Fruit fly (Drosophila melanogaster) whole organism, adult: ENCODE measurements around the gene CG31370.

Experiments
- CG11617 ChIP-seq: fragments of 200-800 bp; sonication (Bioruptor generic); optimal IDR thresholded peaks from 2 replicates; lab custom pipeline; 2017; ENCODE audit warnings: mild to moderate bottlenecking, missing biosample characterization, missing genetic modification reagents, missing genetic modification characterization
- CG12768 ChIP-seq: fragments of 200-800 bp; sonication (Bioruptor generic); optimal IDR thresholded peaks from 2 replicates; lab custom pipeline; 2017; ENCODE audit warnings: missing biosample characterization, missing genetic modification characterization, mild to moderate bottlenecking, moderate library complexity, missing genetic modification reagents
- CG14711 ChIP-seq: fragments of 200-800 bp; sonication (Bioruptor generic); optimal IDR thresholded peaks from 2 replicates; lab custom pipeline; 2018; ENCODE audit warnings: missing biosample characterization, mild to moderate bottlenecking, missing genetic modification characterization, moderate library complexity
- CG1620 ChIP-seq: fragments of 200-800 bp; sonication (Bioruptor generic); optimal IDR thresholded peaks from 2 replicates; lab custom pipeline; 2016; ENCODE audit warnings: missing biosample characterization, missing genetic modification characterization
- CG33017 ChIP-seq: fragments of 200-800 bp; sonication (Bioruptor generic); optimal IDR thresholded peaks from 2 replicates; lab custom pipeline; 2018; ENCODE audit warnings: missing biosample characterization, mild to moderate bottlenecking, missing genetic modification characterization, moderate library complexity
- CG5204 ChIP-seq: fragments of 200-800 bp; sonication (Bioruptor generic); optimal IDR thresholded peaks from 2 replicates; lab custom pipeline; 2016; ENCODE audit warnings: missing biosample characterization, missing genetic modification characterization
- CG7045 ChIP-seq: fragments of 200-800 bp; sonication (Bioruptor generic); optimal IDR thresholded peaks from 2 replicates; lab custom pipeline; 2017; ENCODE audit warnings: missing biosample characterization, mild to moderate bottlenecking, missing genetic modification characterization
- CG7101 ChIP-seq: fragments of 200-800 bp; sonication (Bioruptor generic); optimal IDR thresholded peaks from 2 replicates; lab custom pipeline; 2018; ENCODE audit warnings: missing biosample characterization, mild to moderate bottlenecking, missing genetic modification characterization, moderate library complexity
- Clk ChIP-seq: fragments of 200-800 bp; sonication (Bioruptor generic); optimal IDR thresholded peaks from 2 replicates; lab custom pipeline; 2017; ENCODE audit warnings: missing biosample characterization, missing genetic modification characterization
- Crg-1 ChIP-seq: fragments of 200-800 bp; sonication (Bioruptor generic); optimal IDR thresholded peaks from 2 replicates; lab custom pipeline; 2016; ENCODE audit warnings: missing biosample characterization, missing genetic modification characterization
- Hr96 ChIP-seq: fragments of 200-800 bp; sonication (Bioruptor generic); optimal IDR thresholded peaks from 2 replicates; lab custom pipeline; 2016; ENCODE audit warnings: missing biosample characterization, missing genetic modification characterization
- Mnt ChIP-seq: fragments of 200-800 bp; sonication (Bioruptor generic); optimal IDR thresholded peaks from 2 replicates; lab custom pipeline; 2016; ENCODE audit warnings: missing biosample characterization, mild to moderate bottlenecking, missing genetic modification characterization
- bab1 ChIP-seq: fragments of 200-800 bp; sonication (Bioruptor generic); optimal IDR thresholded peaks from 3 replicates; lab custom pipeline; 2019; ENCODE audit warnings: missing biosample characterization, mild to moderate bottlenecking, missing genetic modification characterization, moderate library complexity
- cic ChIP-seq: fragments of 200-800 bp; sonication (Bioruptor generic); optimal IDR thresholded peaks from 2 replicates; lab custom pipeline; 2017; ENCODE audit warnings: missing biosample characterization, mild to moderate bottlenecking, missing genetic modification characterization, moderate library complexity
- cnc ChIP-seq, 2 experiments: fragments of >200 bp; optimal IDR thresholded peaks; 2 replicates each; lab custom pipeline; 2017
- kay ChIP-seq: fragments of 200-800 bp; sonication (Bioruptor generic); peaks from one replicate; lab custom pipeline; 2016; ENCODE audit warnings: missing biosample characterization, missing genetic modification characterization, borderline replicate concordance
- ovo ChIP-seq: fragments of 200-800 bp; sonication (Bioruptor generic); optimal IDR thresholded peaks from 2 replicates; lab custom pipeline; 2016; ENCODE audit warnings: missing biosample characterization, missing genetic modification characterization
- pad ChIP-seq: fragments of 200-800 bp; sonication (Bioruptor generic); optimal IDR thresholded peaks from 3 replicates; lab custom pipeline; 2017; ENCODE audit warnings: missing biosample characterization, missing genetic modification characterization, mild to moderate bottlenecking, moderate library complexity, missing genetic modification reagents
- tj ChIP-seq: fragments of 200-800 bp; sonication (Bioruptor generic); optimal IDR thresholded peaks from 3 replicates; lab custom pipeline; 2017; ENCODE audit warnings: missing biosample characterization, mild to moderate bottlenecking, missing genetic modification characterization, moderate library complexity
- toe ChIP-seq: fragments of 200-800 bp; sonication (Bioruptor generic); optimal IDR thresholded peaks from 2 replicates; lab custom pipeline; 2016; ENCODE audit warnings: missing biosample characterization, missing genetic modification characterization

Gene CG31370

DNA sequence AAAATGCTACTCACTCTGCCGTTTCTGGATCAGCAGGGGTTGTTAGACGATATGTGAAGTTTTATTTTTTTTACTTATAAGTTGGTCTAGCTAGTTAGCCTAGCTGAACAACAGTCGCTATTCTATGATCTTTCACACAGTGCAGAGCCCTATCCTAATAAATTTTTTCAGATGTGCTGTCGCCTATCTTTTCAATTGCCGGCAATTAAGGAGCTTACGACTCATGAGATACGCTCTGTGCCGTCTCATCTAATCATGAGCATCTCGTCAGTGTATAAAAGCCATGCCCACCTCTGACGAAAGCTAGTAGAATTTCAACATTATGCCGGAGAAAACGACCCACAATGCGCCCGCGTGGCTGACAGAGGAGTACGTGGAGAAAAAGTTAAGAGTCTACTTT is 32.4 kb upstream of the CG31370 start, which contains the start of the genes CG11889 and CG11891:
CG11889 (plus strand) TSS at position 301 of the 400 bp plus-strand sequence.
CG11891 (plus strand) TSS at position 301 of the 400 bp plus-strand sequence.
- TF ChIP-seq Mnt: no peak
- TF ChIP-seq toe: no peak
- no peak for TF ChIP-seq CG1620 (GFP tag; lab: Kevin White, UChicago)
- no peak for TF ChIP-seq Clk
- no peak for TF ChIP-seq Crg-1 (GFP tag; lab: Kevin White, UChicago)
- TF ChIP-seq CG5204: no peak
- TF ChIP-seq CG7045 (GFP tag; lab: Kevin White, UChicago): no peak

DNA sequence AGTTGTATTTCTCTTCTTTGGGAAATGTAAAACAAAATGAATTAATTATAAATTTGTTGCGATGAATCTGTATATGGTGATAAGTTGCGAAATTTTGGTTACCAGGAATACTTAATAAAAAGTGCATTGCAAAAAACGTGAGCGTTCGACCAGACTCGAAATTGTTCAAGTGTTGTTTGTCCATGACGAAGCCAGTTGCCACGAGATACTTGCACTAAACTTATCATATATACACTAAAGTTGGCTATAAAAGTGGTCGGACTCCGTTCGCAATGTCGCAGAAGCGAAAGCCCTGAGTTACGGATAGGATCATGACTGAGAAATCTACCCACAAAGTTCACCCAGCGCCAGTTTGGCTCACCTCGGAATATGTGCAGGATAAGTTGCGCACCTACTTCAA is 28.7 kb upstream of the CG31370 start, which contains the start of gene CG11878:
CG11878 (plus strand) TSS at position 301 of the 400 bp plus-strand sequence.
- TF ChIP-seq cic (GFP tag; lab: Kevin White, UChicago) (peak; percentile 0), CG33017 (tag; lab: Kevin White, UChicago) (no peak)

DNA sequence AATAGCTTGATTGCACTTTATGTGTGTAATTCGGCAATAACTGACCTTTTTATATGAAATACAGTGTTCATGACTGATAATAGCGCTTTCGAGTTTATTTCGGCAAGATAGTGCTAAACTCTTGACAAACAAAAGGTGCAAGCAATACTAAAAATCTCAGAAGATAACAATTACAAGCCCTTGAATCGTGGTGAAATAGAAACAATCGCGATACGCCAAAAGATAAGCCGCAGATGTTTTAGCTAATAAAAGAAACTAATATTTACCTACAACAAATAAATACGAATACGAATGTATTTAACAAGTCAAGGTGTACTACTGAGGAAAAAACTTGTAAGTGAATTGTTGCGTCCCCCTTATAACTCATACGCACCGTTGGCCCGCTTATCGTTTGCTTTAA is 27.0 kb upstream of the CG31370 start:
- TF ChIP-seq Crg-1 (GFP tag; lab: Kevin White, UChicago) (peak; percentile 11), bab1 (GFP tag; lab: Kevin White, UChicago) (no peak), kay (peak; percentile 94), Hr96 (GFP tag; lab: Kevin White, UChicago) (no peak), cic (GFP tag; lab: Kevin White, UChicago) (peak; percentile 97), CG33017 (tag; lab: Kevin White, UChicago) (peak; percentile 71), CG12768 (peak; percentile 58), cnc (optimal IDR thresholded peaks at IDR 0.05; lab: Kevin White, UChicago) (no peak), CG14711 (tag; lab: Kevin White, UChicago) (peak; percentile 22), CG1620 (GFP tag; lab: Kevin White, UChicago) (no peak), CG5204 (peak; percentile 34), tj (GFP tag; lab: Kevin White, UChicago) (no peak), CG11617 (peak; percentile 62), Mnt (peak; percentile 19), CG7045 (GFP tag; lab: Kevin White, UChicago) (peak; percentile 80), ovo (GFP tag; lab: Kevin White, UChicago) (peak; percentile 20), pad (GFP tag; lab: Kevin White, UChicago) (peak; percentile 44), toe (no peak), CG7101 (tag; lab: Kevin White, UChicago) (peak; percentile 65), Clk (no peak)

DNA sequence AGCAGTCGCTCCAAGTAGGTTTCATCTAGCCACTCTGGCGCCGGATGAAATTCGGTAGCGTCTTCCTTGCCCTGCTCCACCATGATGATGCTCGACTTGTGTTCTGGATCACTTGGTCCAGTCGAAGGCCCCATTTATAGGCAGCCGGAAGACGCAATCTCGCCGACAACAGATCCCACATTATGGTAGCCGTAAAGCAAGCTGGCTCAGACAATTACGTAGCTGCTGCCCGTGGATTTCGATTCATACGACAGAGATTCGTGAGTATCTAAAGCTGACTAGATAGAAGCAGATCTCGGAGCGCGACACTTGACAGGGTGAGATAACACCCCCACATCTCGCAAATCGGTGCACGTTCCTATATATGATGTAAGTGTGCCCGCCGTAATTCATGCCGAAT is 25.2 kb upstream of the CG31370 start, which contains the start of gene CG10513:
CG10513 (minus strand) TSS at position 101 of the 400 bp plus-strand sequence.
- no peak for TF ChIP-seq CG5204
- TF ChIP-seq CG7101 (tag; lab: Kevin White, UChicago): no peak
- no peak for TF ChIP-seq CG33017 (tag; lab: Kevin White, UChicago)
- no peak for TF ChIP-seq CG1620 (GFP tag; lab: Kevin White, UChicago)
- no peak for TF ChIP-seq ovo (GFP tag; lab: Kevin White, UChicago)
- no peak for TF ChIP-seq tj (GFP tag; lab: Kevin White, UChicago)
- no peak for TF ChIP-seq Clk
- TF ChIP-seq Hr96 (GFP tag; lab: Kevin White, UChicago): no peak
- no peak for TF ChIP-seq kay
- TF ChIP-seq Mnt: no peak
- TF ChIP-seq CG7045 (GFP tag; lab: Kevin White, UChicago): no peak
- no peak for TF ChIP-seq Crg-1 (GFP tag; lab: Kevin White, UChicago)
- no peak for TF ChIP-seq CG12768
- no peak for TF ChIP-seq cic (GFP tag; lab: Kevin White, UChicago)
- TF ChIP-seq toe: no peak
- no peak for TF ChIP-seq pad (GFP tag; lab: Kevin White, UChicago)
- TF ChIP-seq cnc (optimal IDR thresholded peaks at IDR 0.05; lab: Kevin White, UChicago): no peak
- TF ChIP-seq CG11617: no peak
- TF ChIP-seq CG14711 (tag; lab: Kevin White, UChicago): no peak
- TF ChIP-seq bab1 (GFP tag; lab: Kevin White, UChicago): no peak

DNA sequence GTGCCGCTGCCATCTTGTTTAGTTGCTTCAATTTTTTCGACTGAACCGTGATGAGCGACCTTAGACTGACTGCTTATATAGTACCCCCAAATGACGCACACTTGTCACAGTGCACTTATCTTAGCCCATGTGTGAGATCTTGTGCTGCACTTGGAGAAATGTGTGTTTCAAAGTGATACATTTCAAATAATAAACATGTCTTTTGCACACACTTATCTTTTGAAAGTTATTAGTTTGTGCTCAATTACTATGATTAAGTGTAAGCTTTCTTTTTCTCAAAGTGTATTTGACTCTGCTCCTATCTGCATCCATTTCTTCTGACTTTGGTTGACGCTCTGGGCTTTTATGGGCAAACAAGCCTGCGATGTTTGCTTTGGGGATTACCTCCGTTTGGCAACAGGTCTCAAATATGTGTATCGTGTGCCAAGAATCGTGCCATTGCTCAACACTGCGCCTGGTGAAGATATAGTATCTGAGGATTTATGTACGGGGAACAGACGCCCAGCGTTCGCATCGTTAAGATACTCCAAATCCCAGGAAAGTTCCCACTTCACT is 22.4 kb upstream of the CG31370 start, which contains the start of gene CG10514:
CG10514 (minus strand) TSS at position 51 of the 555 bp plus-strand sequence.
- TF ChIP-seq CG7101 (tag; lab: Kevin White, UChicago) (peak; percentile 57), ovo (GFP tag; lab: Kevin White, UChicago) (peak; percentile 23), Crg-1 (GFP tag; lab: Kevin White, UChicago) (no peak), toe (no peak), CG12768 (peak; percentile 53), CG33017 (tag; lab: Kevin White, UChicago) (peak; percentile 45), CG5204 (no peak), pad (GFP tag; lab: Kevin White, UChicago) (no peak), cic (GFP tag; lab: Kevin White, UChicago) (peak; percentile 65), bab1 (GFP tag; lab: Kevin White, UChicago) (no peak), Hr96 (GFP tag; lab: Kevin White, UChicago) (no peak), Mnt (peak; percentile 33), CG14711 (tag; lab: Kevin White, UChicago) (no peak), Clk (no peak), tj (GFP tag; lab: Kevin White, UChicago) (no peak), CG1620 (GFP tag; lab: Kevin White, UChicago) (no peak), CG7045 (GFP tag; lab: Kevin White, UChicago) (peak; percentile 50), cnc (optimal IDR thresholded peaks at IDR 0.05; lab: Kevin White, UChicago) (no peak), CG11617 (no peak), kay (peak; percentile 90)

DNA sequence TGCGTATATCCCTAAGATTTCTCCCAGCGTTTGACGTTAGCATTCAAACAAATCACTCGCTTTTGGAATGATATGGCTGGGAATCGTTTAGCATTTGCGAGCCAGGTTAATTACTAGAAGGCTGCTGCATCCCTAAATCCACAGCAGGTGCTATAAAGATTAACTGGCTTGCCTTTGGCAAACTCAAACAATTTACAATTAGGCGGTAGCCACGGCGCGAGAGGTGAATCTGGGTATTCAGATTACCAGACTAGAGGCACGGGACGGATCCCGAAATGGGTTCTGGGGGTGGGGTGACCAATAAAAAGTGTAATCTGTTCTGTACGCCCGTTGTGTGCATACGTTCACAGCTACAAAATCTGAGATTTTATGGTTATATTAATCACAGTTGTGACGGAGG is 21.1 kb upstream of the CG31370 start, which contains the start of gene CG11892:
CG11892 (plus strand) TSS at position 384 of the 400 bp plus-strand sequence.
- TF ChIP-seq cnc (optimal IDR thresholded peaks at IDR 0.05; lab: Kevin White, UChicago) (no peak), cic (GFP tag; lab: Kevin White, UChicago) (peak; percentile 93), Hr96 (GFP tag; lab: Kevin White, UChicago) (no peak), CG7101 (tag; lab: Kevin White, UChicago) (peak; percentile 87), pad (GFP tag; lab: Kevin White, UChicago) (peak; percentile 68), bab1 (GFP tag; lab: Kevin White, UChicago) (no peak), CG7045 (GFP tag; lab: Kevin White, UChicago) (peak; percentile 93), Mnt (peak; percentile 67), Clk (peak; percentile 72), kay (peak; percentile 93), CG14711 (tag; lab: Kevin White, UChicago) (peak; percentile 64), CG1620 (GFP tag; lab: Kevin White, UChicago) (no peak), CG12768 (peak; percentile 89), Crg-1 (GFP tag; lab: Kevin White, UChicago) (peak; percentile 20), CG33017 (tag; lab: Kevin White, UChicago) (peak; percentile 89), CG11617 (peak; percentile 82), tj (GFP tag; lab: Kevin White, UChicago) (peak; percentile 39), toe (no peak), CG5204 (peak; percentile 28), ovo (GFP tag; lab: Kevin White, UChicago) (peak; percentile 30)
